Worm (Caenorhabditis elegans) whole organism, L2 larva: ENCODE data around the gene ZC404.2.

Experiments used
- C34F6.9 ChIP-seq: fragments of 150-350 bp; optimal IDR thresholded peaks from 2 replicates; lab custom pipeline; 2014; ENCODE audit warnings: missing biosample characterization, missing genetic modification characterization
- R02D3.7 ChIP-seq: fragments of 150-350 bp; optimal IDR thresholded peaks from 2 replicates; lab custom pipeline; 2014; ENCODE audit warnings: missing biosample characterization, missing genetic modification characterization
- ZK546.5 ChIP-seq: sonication (generic microtip); optimal IDR thresholded peaks from 2 replicates; lab custom pipeline; 2017; ENCODE audit warnings: missing biosample characterization, missing genetic modification characterization
- alr-1 ChIP-seq: fragments of 150-350 bp; optimal IDR thresholded peaks from 2 replicates; lab custom pipeline; 2014; ENCODE audit warnings: missing biosample characterization, missing genetic modification characterization
- aly-2 ChIP-seq: fragments of 150-350 bp; optimal IDR thresholded peaks from 2 replicates; lab custom pipeline; 2014; ENCODE audit warnings: missing biosample characterization, missing genetic modification characterization
- ama-1 ChIP-seq: fragments of 150-350 bp; optimal IDR thresholded peaks from 2 replicates; lab custom pipeline; 2018; ENCODE audit warnings: inconsistent platforms
- ceh-82 ChIP-seq: fragments of 150-350 bp; optimal IDR thresholded peaks from 2 replicates; lab custom pipeline; 2014; ENCODE audit warnings: missing biosample characterization, missing genetic modification characterization
- crh-2 ChIP-seq: sonication (generic microtip); optimal IDR thresholded peaks from 2 replicates; lab custom pipeline; 2017; ENCODE audit warnings: missing biosample characterization, missing genetic modification characterization
- dmd-4 ChIP-seq: sonication (generic microtip); optimal IDR thresholded peaks from 2 replicates; lab custom pipeline; 2017; ENCODE audit warnings: missing biosample characterization, missing genetic modification characterization
- egl-27 ChIP-seq: sonication (generic microtip); optimal IDR thresholded peaks from 3 replicates; lab custom pipeline; 2017; ENCODE audit warnings: missing biosample characterization, missing genetic modification reagents, missing genetic modification characterization
- elt-1 ChIP-seq: fragments of 150-350 bp; optimal IDR thresholded peaks from 2 replicates; lab custom pipeline; 2014; ENCODE audit warnings: missing biosample characterization, missing genetic modification characterization
- elt-3 ChIP-seq: sonication (generic microtip); optimal IDR thresholded peaks from 2 replicates; lab custom pipeline; 2017; ENCODE audit warnings: missing biosample characterization, missing genetic modification characterization
- fos-1 ChIP-seq: fragments of 150-350 bp; optimal IDR thresholded peaks from 2 replicates; lab custom pipeline; 2014; ENCODE audit warnings: missing biosample characterization, missing genetic modification characterization
- gmeb-1 ChIP-seq: fragments of 150-350 bp; optimal IDR thresholded peaks from 2 replicates; lab custom pipeline; 2014; ENCODE audit warnings: missing biosample characterization, missing genetic modification characterization
- lin-11 ChIP-seq: fragments of 150-350 bp; sonication (generic microtip); optimal IDR thresholded peaks from 2 replicates; lab custom pipeline; 2014; ENCODE audit warnings: missing biosample characterization, missing genetic modification characterization, inconsistent platforms, mixed read lengths
- lin-13 ChIP-seq: fragments of 150-350 bp; optimal IDR thresholded peaks from 2 replicates; lab custom pipeline; 2014; ENCODE audit warnings: missing biosample characterization, missing genetic modification reagents, missing genetic modification characterization
- mab-5 ChIP-seq: fragments of 150-350 bp; optimal IDR thresholded peaks from 2 replicates; lab custom pipeline; 2014; ENCODE audit warnings: missing biosample characterization, missing genetic modification characterization
- mbf-1 ChIP-seq: sonication (generic microtip); optimal IDR thresholded peaks from 2 replicates; lab custom pipeline; 2017; ENCODE audit warnings: missing biosample characterization, missing genetic modification characterization
- mdl-1 ChIP-seq, 2 experiments: fragments of 150-350 bp in 1 of 2; sonication (generic microtip) in 1 of 2; optimal IDR thresholded peaks; 2 replicates each; lab custom pipeline; 2017; ENCODE audit warnings: missing biosample characterization in 2 of 2, missing genetic modification characterization in 2 of 2
- nhr-10 ChIP-seq: sonication (generic microtip); optimal IDR thresholded peaks from 2 replicates; lab custom pipeline; 2017; ENCODE audit warnings: missing biosample characterization, missing genetic modification characterization
- nhr-12 ChIP-seq: fragments of 150-350 bp; optimal IDR thresholded peaks from 2 replicates; lab custom pipeline; 2014; ENCODE audit warnings: missing biosample characterization, missing genetic modification characterization
- nhr-129 ChIP-seq: fragments of 150-350 bp; optimal IDR thresholded peaks from 2 replicates; lab custom pipeline; 2014; ENCODE audit warnings: missing biosample characterization, missing genetic modification characterization
- nhr-21 ChIP-seq: fragments of 150-350 bp; optimal IDR thresholded peaks from 2 replicates; lab custom pipeline; 2014; ENCODE audit warnings: missing biosample characterization, missing genetic modification characterization
- nhr-23 ChIP-seq: fragments of 150-350 bp; optimal IDR thresholded peaks from 2 replicates; lab custom pipeline; 2014; ENCODE audit warnings: missing biosample characterization, missing genetic modification reagents, missing genetic modification characterization
- nhr-237 ChIP-seq: fragments of 150-350 bp; optimal IDR thresholded peaks from 2 replicates; lab custom pipeline; 2014; ENCODE audit warnings: missing biosample characterization, missing genetic modification characterization
- nhr-25 ChIP-seq: fragments of 150-350 bp; sonication (generic microtip); optimal IDR thresholded peaks from 3 replicates; lab custom pipeline; 2014; ENCODE audit warnings: missing biosample characterization, missing genetic modification characterization
- nhr-6 ChIP-seq: fragments of 150-350 bp; optimal IDR thresholded peaks from 2 replicates; lab custom pipeline; 2014; ENCODE audit warnings: missing biosample characterization, missing genetic modification characterization
- nhr-77 ChIP-seq: fragments of 150-350 bp; optimal IDR thresholded peaks from 2 replicates; lab custom pipeline; 2014; ENCODE audit warnings: missing biosample characterization, missing genetic modification characterization
- peb-1 ChIP-seq: fragments of 150-350 bp; optimal IDR thresholded peaks from 2 replicates; lab custom pipeline; 2014; ENCODE audit warnings: missing biosample characterization, missing genetic modification characterization
- sem-4 ChIP-seq: fragments of 150-350 bp; optimal IDR thresholded peaks from 2 replicates; lab custom pipeline; 2014; ENCODE audit warnings: missing biosample characterization, missing genetic modification reagents, missing genetic modification characterization
- sma-9 ChIP-seq, 2 experiments: fragments of 150-350 bp in 1 of 2; sonication (generic microtip) in 1 of 2; optimal IDR thresholded peaks; 2 replicates each; lab custom pipeline; 2014 to 2016; ENCODE audit warnings: missing genetic modification characterization in 2 of 2, mild to moderate bottlenecking in 1 of 2, missing biosample characterization in 1 of 2, missing compliant biosample characterization in 1 of 2, missing genetic modification reagents in 1 of 2, moderate library complexity in 1 of 2
- snpc-4 ChIP-seq: fragments of 150-350 bp; optimal IDR thresholded peaks from 2 replicates; lab custom pipeline; 2014; ENCODE audit warnings: missing biosample characterization, missing genetic modification characterization
- unc-55 ChIP-seq: fragments of 150-350 bp; sonication (generic microtip); optimal IDR thresholded peaks from 3 replicates; lab custom pipeline; 2014; ENCODE audit warnings: missing biosample characterization, missing genetic modification reagents, missing genetic modification characterization
- unc-62 ChIP-seq: fragments of 150-350 bp; optimal IDR thresholded peaks from 2 replicates; lab custom pipeline; 2014; ENCODE audit warnings: missing biosample characterization, missing genetic modification reagents, missing genetic modification characterization
- zag-1 ChIP-seq: fragments of 150-350 bp; optimal IDR thresholded peaks from 2 replicates; lab custom pipeline; 2014; ENCODE audit warnings: missing biosample characterization, missing genetic modification characterization
- ztf-1 ChIP-seq: fragments of 200-800 bp; sonication (Bioruptor generic); conservative IDR thresholded peaks from 2 replicates; pipeline ENCODE4 v1.3.6; 2022; ENCODE audit warnings: missing genetic modification characterization, missing compliant biosample characterization
- ztf-11 ChIP-seq: sonication (generic microtip); optimal IDR thresholded peaks from 2 replicates; lab custom pipeline; 2017; ENCODE audit warnings: missing biosample characterization, missing genetic modification characterization
- ztf-4 ChIP-seq: fragments of 150-350 bp; optimal IDR thresholded peaks from 2 replicates; lab custom pipeline; 2014; ENCODE audit warnings: missing biosample characterization, missing genetic modification characterization

The ZC404.2 gene

ce11 chrV:6778457-6778856, 9.3 kb upstream of the ZC404.2 start:
- TF ChIP-seq gmeb-1 (tag; lab: Kevin White, UChicago): no peak
- no peak for TF ChIP-seq ceh-82
- TF ChIP-seq zag-1: no peak
- TF ChIP-seq snpc-4: no peak
- no peak for TF ChIP-seq aly-2
- no peak for TF ChIP-seq unc-55 (GFP tag; lab: Kevin White, UChicago)
- no peak for TF ChIP-seq nhr-129 (tag; lab: Kevin White, UChicago)
- TF ChIP-seq unc-62: no peak
- TF ChIP-seq sem-4: no peak
- no peak for TF ChIP-seq ZK546.5 (tag; lab: Kevin White, UChicago)

- no peak for TF ChIP-seq nhr-6
- TF ChIP-seq ztf-1 (GFP tag; lab: Robert Waterston, UW): no peak
- TF ChIP-seq nhr-25 (tag; lab: Kevin White, UChicago): no peak
- no peak for TF ChIP-seq elt-3 (tag; lab: Kevin White, UChicago)
- TF ChIP-seq mbf-1 (tag; lab: Kevin White, UChicago): no peak
- no peak for TF ChIP-seq egl-27 (tag; lab: Kevin White, UChicago)
- no peak for TF ChIP-seq mdl-1 (tag; optimal IDR thresholded peaks at IDR 0.05; lab: Kevin White, UChicago)
- no peak for TF ChIP-seq nhr-10
- no peak for TF ChIP-seq nhr-237 (tag; lab: Kevin White, UChicago)
- no peak for TF ChIP-seq lin-11
- TF ChIP-seq peb-1 (tag; lab: Kevin White, UChicago): no peak
- TF ChIP-seq alr-1 (tag; lab: Kevin White, UChicago): no peak
- TF ChIP-seq mab-5: no peak
- TF ChIP-seq, all 48 proteins: peak for 0
Measured at ce11 chrV:6780166-6780565, 7.6 kb upstream of the ZC404.2 start, which contains the start of gene ZC404.15. TSS of gene ZC404.15 (plus strand) at chrV:6780466.

ce11 chrV:6780676-6781075, 7.1 kb upstream of the ZC404.2 start:
- TF ChIP-seq aly-2: no peak
- TF ChIP-seq elt-1 (tag; lab: Kevin White, UChicago): no peak
- TF ChIP-seq ztf-4: no peak
- no peak for TF ChIP-seq nhr-23
- no peak for TF ChIP-seq ztf-11 (tag; lab: Kevin White, UChicago)
- TF ChIP-seq nhr-77 (tag; lab: Kevin White, UChicago): no peak
- no peak for TF ChIP-seq fos-1 (tag; lab: Kevin White, UChicago)
- no peak for TF ChIP-seq nhr-10
- TF ChIP-seq elt-3 (tag; lab: Kevin White, UChicago): no peak
- no peak for TF ChIP-seq unc-62
- TF ChIP-seq nhr-21: no peak
- no peak for TF ChIP-seq mbf-1 (tag; lab: Kevin White, UChicago)
- no peak for TF ChIP-seq gmeb-1 (tag; lab: Kevin White, UChicago)
- TF ChIP-seq nhr-12 (tag; lab: Kevin White, UChicago): no peak
- TF ChIP-seq R02D3.7 (tag; lab: Kevin White, UChicago): no peak
- TF ChIP-seq sem-4: no peak

ce11 chrV:6782260-6782659, 5.5 kb upstream of the ZC404.2 start:
- TF ChIP-seq lin-13 (GFP tag; lab: Kevin White, UChicago) (no peak), nhr-21 (no peak), dmd-4 (tag; lab: Kevin White, UChicago) (no peak), R02D3.7 (tag; lab: Kevin White, UChicago) (no peak), elt-1 (tag; lab: Kevin White, UChicago) (no peak), aly-2 (no peak), nhr-23 (no peak), peb-1 (tag; lab: Kevin White, UChicago) (no peak), ztf-4 (no peak), crh-2 (no peak), nhr-129 (tag; lab: Kevin White, UChicago) (no peak), mbf-1 (tag; lab: Kevin White, UChicago) (no peak), unc-55 (GFP tag; lab: Kevin White, UChicago) (no peak), nhr-10 (no peak), fos-1 (tag; lab: Kevin White, UChicago) (no peak), nhr-12 (tag; lab: Kevin White, UChicago) (no peak)

ce11 chrV:6783044-6783625, 4.6 kb upstream of the ZC404.2 start:
- TF ChIP-seq unc-62 (no peak), snpc-4 (no peak), ama-1 (lab: Kevin White, UChicago) (no peak), peb-1 (tag; lab: Kevin White, UChicago) (no peak), nhr-129 (tag; lab: Kevin White, UChicago) (no peak), elt-3 (tag; lab: Kevin White, UChicago) (no peak), sma-9 (GFP tag; optimal IDR thresholded peaks at IDR 0.05; lab: Kevin White, UChicago) (no peak), sma-9 (tag; optimal IDR thresholded peaks at IDR 0.05; lab: Kevin White, UChicago) (no peak), C34F6.9 (no peak), fos-1 (tag; lab: Kevin White, UChicago) (no peak)
- TF ChIP-seq, all 48 proteins: peak for 0
